Worm (Caenorhabditis elegans) whole organism, L4 larva: ENCODE data around the gene C30B5.2.

ENCODE experiments used
- F49E8.2 ChIP-seq: sonication (generic microtip); optimal IDR thresholded peaks from 2 replicates; lab custom pipeline; 2016; ENCODE audit warnings: missing compliant biosample characterization, mild to moderate bottlenecking, missing genetic modification characterization, borderline replicate concordance
- ama-1 ChIP-seq: fragments of 150-350 bp; optimal IDR thresholded peaks from 2 replicates; lab custom pipeline; 2014; ENCODE audit warnings: inconsistent platforms, mixed read lengths
- fos-1 ChIP-seq: fragments of 150-350 bp; optimal IDR thresholded peaks from 2 replicates; lab custom pipeline; 2014; ENCODE audit warnings: missing biosample characterization, missing genetic modification characterization
- lim-7 ChIP-seq: fragments of 200-800 bp; sonication (Bioruptor generic); IDR thresholded peaks from 2 replicates; pipeline ENCODE4 v1.3.6; 2022; ENCODE audit warnings: missing genetic modification characterization, missing compliant biosample characterization
- mep-1 ChIP-seq: fragments of 150-350 bp; sonication (generic microtip); optimal IDR thresholded peaks from 3 replicates; lab custom pipeline; 2014; ENCODE audit warnings: missing biosample characterization, missing genetic modification characterization
- nhr-111 ChIP-seq: fragments of 200-800 bp; sonication (Bioruptor generic); optimal IDR thresholded peaks from 2 replicates; lab custom pipeline; 2018; ENCODE audit warnings: mild to moderate bottlenecking, missing genetic modification characterization, missing compliant biosample characterization
- php-3 ChIP-seq: fragments of 200-800 bp; sonication (Bioruptor generic); IDR thresholded peaks from 2 replicates; pipeline ENCODE4 v1.3.6; 2022; ENCODE audit warnings: missing genetic modification reagents, missing genetic modification characterization, missing compliant biosample characterization
- set-16 ChIP-seq: fragments of 200-800 bp; sonication (Bioruptor generic); IDR thresholded peaks from 2 replicates; pipeline ENCODE4 v1.3.6; 2022; ENCODE audit warnings: missing genetic modification reagents, missing genetic modification characterization, missing compliant biosample characterization

DNA sequence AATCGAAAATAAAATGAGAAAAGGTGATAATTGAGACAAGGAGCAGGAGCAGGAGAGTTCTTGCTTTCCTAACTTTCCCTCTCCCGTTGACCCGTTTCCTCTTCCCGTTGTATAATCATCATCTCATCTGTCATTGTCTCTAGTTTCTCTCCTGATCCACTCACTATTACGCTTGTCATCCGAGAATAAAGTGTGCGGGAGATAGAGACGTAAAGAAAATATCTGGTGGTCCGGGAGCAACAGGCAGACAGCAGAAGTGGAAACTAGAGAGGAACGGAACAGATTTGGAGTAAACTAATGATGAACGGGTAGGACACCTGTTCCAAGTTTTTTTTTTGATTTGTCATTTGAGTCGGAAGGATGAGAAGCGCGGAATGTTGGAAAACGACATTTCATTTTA is 26.7 kb upstream of the C30B5.2 start:
- TF ChIP-seq nhr-111 (GFP tag; lab: Kevin White, UChicago) (no peak), set-16 (GFP tag; lab: Robert Waterston, UW) (no peak), F49E8.2 (tag; lab: Kevin White, UChicago) (no peak), ama-1 (lab: Kevin White, UChicago) (no peak), fos-1 (tag; lab: Kevin White, UChicago) (no peak), mep-1 (tag; lab: Kevin White, UChicago) (no peak), lim-7 (GFP tag; lab: Robert Waterston, UW) (no peak), php-3 (GFP tag; lab: Robert Waterston, UW) (no peak)
